Fruit fly (Drosophila melanogaster) ovary, adult (tissue): Measurements from ENCODE around the gene m.

Experiments used
- CG17801 ChIP-seq: fragments of 200-800 bp; optimal IDR thresholded peaks from 2 replicates; lab custom pipeline; 2019; ENCODE audit warnings: missing biosample characterization, mild to moderate bottlenecking, missing genetic modification characterization, moderate library complexity; ENCODE audit not compliant: partially characterized antibody

The m gene

dm6 chrX:11731665-11732064 is 22.4 kb upstream of the m start, which contains the start of gene inaF-C:
TSS of gene inaF-C (minus strand) at chrX:11731765.
- no peak for TF ChIP-seq CG17801

- TF ChIP-seq CG17801, result no peak
Measured at dm6 chrX:11732670-11733069, 21.4 kb upstream of the m start, which contains the start of gene inaF-B. TSS of gene inaF-B (minus strand) at chrX:11732770.

dm6 chrX:11733795-11734194 is 20.3 kb upstream of the m start, which contains the start of gene inaF-A:
TSS of gene inaF-A (minus strand) at chrX:11733895.
- TF ChIP-seq CG17801, result no peak

- TF ChIP-seq CG17801, result no peak
Measured at dm6 chrX:11736421-11736820, 17.7 kb upstream of the m start.

- no peak for TF ChIP-seq CG17801
Measured at dm6 chrX:11756892-11757291, 2.8 kb downstream of the m start.

dm6 chrX:11764540-11765136 is 10.6 kb downstream of the m start, which contains the start of gene CG9360:
TSS of gene CG9360 (minus strand) at chrX:11764590.
- TF ChIP-seq CG17801, result no peak

dm6 chrX:11769435-11769834 is 15.4 kb downstream of the m start:
- no peak for TF ChIP-seq CG17801

- TF ChIP-seq CG17801, result no peak
Measured at dm6 chrX:11775987-11776587, 22.0 kb downstream of the m start.

- no peak for TF ChIP-seq CG17801
Measured at dm6 chrX:11778734-11779220, 24.7 kb downstream of the m start, which contains the start of gene dy. TSS of gene dy (minus strand) at chrX:11778784.

- no peak for TF ChIP-seq CG17801
Measured at dm6 chrX:11784997-11785396, 30.9 kb downstream of the m start.

dm6 chrX:11787081-11787480 is 33.0 kb downstream of the m start, which contains the start of gene Karl:
TSS of gene Karl (plus strand) at chrX:11787381.
- TF ChIP-seq CG17801, result no peak

dm6 chrX:11788187-11788870 is 34.3 kb downstream of the m start:
- TF ChIP-seq CG17801, result no peak

dm6 chrX:11792415-11793328 is 38.6 kb downstream of the m start, which contains the start of gene CkIIbeta:
TSS of gene CkIIbeta (plus strand) at chrX:11792533.
- TF ChIP-seq CG17801, result peak; percentile 35

- TF ChIP-seq CG17801, result no peak
Measured at dm6 chrX:11793434-11793833, 39.4 kb downstream of the m start.

- TF ChIP-seq CG17801, result no peak
Measured at dm6 chrX:11796925-11797324, 42.9 kb downstream of the m start.

- TF ChIP-seq CG17801, result no peak
Measured at dm6 chrX:11798522-11798921, 44.4 kb downstream of the m start.
